Worm (Caenorhabditis elegans): ENCODE results near the gene R03A10.5.

DNA sequence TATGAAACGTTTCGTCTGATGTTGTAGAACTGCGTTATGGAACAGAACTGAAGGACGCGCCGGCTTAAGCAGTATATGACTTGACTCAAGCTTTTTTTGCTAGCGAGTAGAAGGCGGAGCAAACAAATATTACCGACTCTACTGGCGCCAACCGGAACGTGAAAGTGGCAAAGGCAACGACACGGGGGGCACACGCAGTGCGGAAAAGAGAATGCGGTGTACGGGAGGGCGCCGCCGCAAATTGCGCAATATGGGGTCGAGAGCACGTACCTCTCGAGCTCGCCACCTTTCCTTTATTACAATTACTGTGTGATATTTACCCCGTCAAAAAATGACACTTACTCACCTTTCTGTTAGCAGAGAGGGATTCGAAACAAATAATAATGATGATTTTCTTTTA lies 31.3 kb upstream of the R03A10.5 start, which contains the start of gene pqn-36:
- TF ChIP-seq B0310.2 (tag; optimal IDR thresholded peaks at IDR 0.05) (no peak), tbx-37 (GFP tag; conservative IDR thresholded peaks at IDR 0.05) (no peak), ama-1 (optimal IDR thresholded peaks at IDR 0.05) (no peak), scrt-1 (GFP tag; IDR thresholded peaks at IDR 0.05) (no peak), hmg-4 (GFP tag; optimal IDR thresholded peaks at IDR 0.05) (no peak), sea-1 (GFP tag; conservative IDR thresholded peaks at IDR 0.05) (no peak), aly-1 (tag; optimal IDR thresholded peaks at IDR 0.05) (no peak), F13C5.2 (tag; optimal IDR thresholded peaks at IDR 0.05) (no peak), tbx-11 (GFP tag; IDR thresholded peaks at IDR 0.05) (no peak), ceh-36 (tag; optimal IDR thresholded peaks at IDR 0.05) (no peak)
